Worm (Caenorhabditis elegans): Measurements from ENCODE around the gene F57G4.1.

The F57G4.1 gene

ce11 chrV:17665906-17666305, 42.6 kb downstream of the F57G4.1 start, which contains the start of gene F59A1.11:
Gene F59A1.11 (minus strand): TSS chrV:17666006.
- TF ChIP-seq mdl-1 (tag; optimal IDR thresholded peaks at IDR 0.05) (no peak), rnt-1 (tag; optimal IDR thresholded peaks at IDR 0.05) (no peak), fkh-8 (tag; optimal IDR thresholded peaks at IDR 0.05) (no peak), ama-1 (optimal IDR thresholded peaks at IDR 0.05) (no peak), nhr-71 (tag; optimal IDR thresholded peaks at IDR 0.05) (no peak), C34B4.2 (tag; optimal IDR thresholded peaks at IDR 0.05) (no peak), tbx-2 (tag; optimal IDR thresholded peaks at IDR 0.05) (no peak), unc-30 (tag; optimal IDR thresholded peaks at IDR 0.05) (no peak), nhr-19 (GFP tag; conservative IDR thresholded peaks at IDR 0.05) (no peak), zag-1 (tag; optimal IDR thresholded peaks at IDR 0.05) (no peak), zip-4 (GFP tag; optimal IDR thresholded peaks at IDR 0.05) (no peak), jun-1 (tag; optimal IDR thresholded peaks at IDR 0.05) (no peak), nhr-11 (tag; optimal IDR thresholded peaks at IDR 0.05) (no peak)

- TF ChIP-seq ceh-63 (GFP tag; optimal IDR thresholded peaks at IDR 0.05) (no peak), grh-1 (GFP tag; IDR thresholded peaks at IDR 0.05) (no peak), nhr-76 (tag; optimal IDR thresholded peaks at IDR 0.05) (no peak), nhr-71 (tag; optimal IDR thresholded peaks at IDR 0.05) (no peak), lin-35 (GFP tag; optimal IDR thresholded peaks at IDR 0.05) (no peak), egl-13 (tag; optimal IDR thresholded peaks at IDR 0.05) (no peak), rnt-1 (tag; optimal IDR thresholded peaks at IDR 0.05) (no peak), fos-1 (tag; optimal IDR thresholded peaks at IDR 0.05) (no peak), lin-14 (GFP tag; optimal IDR thresholded peaks at IDR 0.05) (no peak), tlp-1 (tag; optimal IDR thresholded peaks at IDR 0.05) (no peak), sup-37 (GFP tag; optimal IDR thresholded peaks at IDR 0.05) (no peak), hlh-17 (GFP tag; optimal IDR thresholded peaks at IDR 0.05; ENCODE audit: borderline replicate concordance) (no peak)
These were observed 44.3 kb downstream of the F57G4.1 start, which contains the start of gene F59A1.12 for ce11 chrV:17667676-17668075. Gene F59A1.12 (minus strand): TSS chrV:17667776.

- TF ChIP-seq pag-3 (tag; optimal IDR thresholded peaks at IDR 0.05; ENCODE audit: borderline replicate concordance, insufficient read depth): no peak
- no peak for TF ChIP-seq efl-3 (GFP tag; optimal IDR thresholded peaks at IDR 0.05)
- no peak for TF ChIP-seq ztf-11 (tag; optimal IDR thresholded peaks at IDR 0.05)
- no peak for TF ChIP-seq fos-1 (tag; optimal IDR thresholded peaks at IDR 0.05)
- no peak for TF ChIP-seq nhr-237 (tag; optimal IDR thresholded peaks at IDR 0.05)
- TF ChIP-seq Y116A8C.19 (tag; optimal IDR thresholded peaks at IDR 0.05; ENCODE audit: borderline replicate concordance): no peak
- TF ChIP-seq hlh-17 (GFP tag; optimal IDR thresholded peaks at IDR 0.05; ENCODE audit: borderline replicate concordance): no peak
- no peak for TF ChIP-seq sox-4 (tag; optimal IDR thresholded peaks at IDR 0.05)
- no peak for TF ChIP-seq blmp-1 (tag; optimal IDR thresholded peaks at IDR 0.05)
- TF ChIP-seq xbp-1 (tag; optimal IDR thresholded peaks at IDR 0.05): no peak
- TF ChIP-seq unc-98 (GFP tag; IDR thresholded peaks at IDR 0.05): no peak
- TF ChIP-seq tbx-2 (tag; optimal IDR thresholded peaks at IDR 0.05): no peak
- no peak for TF ChIP-seq fkh-4 (tag; optimal IDR thresholded peaks at IDR 0.05; ENCODE audit: borderline replicate concordance)
These were observed 45.2 kb downstream of the F57G4.1 start, which contains the start of gene str-89 for ce11 chrV:17668531-17668930. Gene str-89 (plus strand): TSS chrV:17668831.

- TF ChIP-seq nhr-28 (tag; optimal IDR thresholded peaks at IDR 0.05) (no peak), hlh-17 (GFP tag; optimal IDR thresholded peaks at IDR 0.05; ENCODE audit: borderline replicate concordance) (no peak), pag-3 (tag; optimal IDR thresholded peaks at IDR 0.05; ENCODE audit: borderline replicate concordance, insufficient read depth) (no peak), ces-1 (GFP tag; optimal IDR thresholded peaks at IDR 0.05) (no peak), hlh-4 (tag; optimal IDR thresholded peaks at IDR 0.05) (no peak), lin-39 (tag; optimal IDR thresholded peaks at IDR 0.05) (no peak), nhr-237 (tag; optimal IDR thresholded peaks at IDR 0.05) (no peak), ceh-90 (tag; optimal IDR thresholded peaks at IDR 0.05) (no peak), nhr-11 (tag; optimal IDR thresholded peaks at IDR 0.05) (no peak), sptf-1 (tag; optimal IDR thresholded peaks at IDR 0.05) (no peak), lin-15B (tag; optimal IDR thresholded peaks at IDR 0.05) (no peak), isw-1 (GFP tag; IDR thresholded peaks at IDR 0.05) (no peak), F16B12.6 (tag; optimal IDR thresholded peaks at IDR 0.05) (no peak), ceh-8 (GFP tag; optimal IDR thresholded peaks at IDR 0.05) (no peak), dpl-1 (GFP tag; optimal IDR thresholded peaks at IDR 0.05) (no peak), nhr-19 (GFP tag; conservative IDR thresholded peaks at IDR 0.05) (no peak), blmp-1 (tag; optimal IDR thresholded peaks at IDR 0.05) (no peak), ceh-63 (GFP tag; optimal IDR thresholded peaks at IDR 0.05) (no peak), nhr-71 (tag; optimal IDR thresholded peaks at IDR 0.05) (no peak)
These were observed 50.0 kb downstream of the F57G4.1 start, which contains the start of gene str-93 for ce11 chrV:17673343-17673742. Gene str-93 (minus strand): TSS chrV:17673443.

Data from whole organism, L1 larva.